Worm (Caenorhabditis elegans): ENCODE data around the gene F55C12.4.

F55C12.4 gene

ce11 chrII:5858322-5858721 lies at the start of gene F55C12.4:
TSS of gene F55C12.4 (minus strand) at chrII:5858422.
- no peak for TF ChIP-seq ces-1 (GFP tag; optimal IDR thresholded peaks at IDR 0.05)
- TF ChIP-seq tbx-8 (GFP tag; optimal IDR thresholded peaks at IDR 0.05), result no peak
- TF ChIP-seq mab-5 (tag; optimal IDR thresholded peaks at IDR 0.05), result no peak
- TF ChIP-seq unc-120 (tag; optimal IDR thresholded peaks at IDR 0.05; ENCODE audit: poor library complexity, severe bottlenecking), result no peak
- TF ChIP-seq mep-1 (tag; optimal IDR thresholded peaks at IDR 0.05), result no peak
- TF ChIP-seq lin-32 (GFP tag; optimal IDR thresholded peaks at IDR 0.05), result no peak
- no peak for TF ChIP-seq blmp-1 (tag; optimal IDR thresholded peaks at IDR 0.05)
- no peak for TF ChIP-seq unc-39 (tag; optimal IDR thresholded peaks at IDR 0.05)
- no peak for TF ChIP-seq snpc-4 (tag; optimal IDR thresholded peaks at IDR 0.05)
- TF ChIP-seq ceh-43 (GFP tag; optimal IDR thresholded peaks at IDR 0.05), result no peak
- no peak for TF ChIP-seq elt-3 (tag; optimal IDR thresholded peaks at IDR 0.05)
- TF ChIP-seq mls-2 (tag; optimal IDR thresholded peaks at IDR 0.05), result no peak
- no peak for TF ChIP-seq pha-4 (tag; optimal IDR thresholded peaks at IDR 0.05)
- TF ChIP-seq unc-62 (GFP tag; optimal IDR thresholded peaks at IDR 0.05), result no peak
- TF ChIP-seq ham-2 (GFP tag; optimal IDR thresholded peaks at IDR 0.05), result no peak
- no peak for TF ChIP-seq bed-3 (GFP tag; optimal IDR thresholded peaks at IDR 0.05)
- no peak for TF ChIP-seq ceh-83 (GFP tag; optimal IDR thresholded peaks at IDR 0.05)
- TF ChIP-seq zip-8 (tag; optimal IDR thresholded peaks at IDR 0.05), result no peak

ce11 chrII:5907482-5907881 lies 49.3 kb upstream of the F55C12.4 start, which contains the start of gene vps-35:
TSS of gene vps-35 (plus strand) at chrII:5907816.
- TF ChIP-seq ceh-39 (tag; optimal IDR thresholded peaks at IDR 0.05) (no peak), unc-120 (tag; optimal IDR thresholded peaks at IDR 0.05; ENCODE audit: poor library complexity, severe bottlenecking) (peak; percentile 35), unc-62 (GFP tag; optimal IDR thresholded peaks at IDR 0.05) (peak; percentile 3), hlh-1 (tag; optimal IDR thresholded peaks at IDR 0.05) (peak; percentile 23), mep-1 (tag; optimal IDR thresholded peaks at IDR 0.05) (peak; percentile 43)

- TF ChIP-seq lsy-2 (tag; optimal IDR thresholded peaks at IDR 0.05) (peak; percentile 46), ces-1 (GFP tag; optimal IDR thresholded peaks at IDR 0.05) (no peak), nhr-237 (tag; optimal IDR thresholded peaks at IDR 0.05) (no peak)
Observed at ce11 chrII:5906274-5906673, 48.1 kb upstream of the F55C12.4 start, which contains the start of gene F59G1.8. TSS of gene F59G1.8 (plus strand) at chrII:5906566.

- TF ChIP-seq elt-1 (tag; optimal IDR thresholded peaks at IDR 0.05; ENCODE audit: borderline replicate concordance, insufficient read depth) (no peak), ceh-83 (GFP tag; optimal IDR thresholded peaks at IDR 0.05) (no peak), ceh-39 (tag; optimal IDR thresholded peaks at IDR 0.05) (no peak), M03D4.4 (tag; optimal IDR thresholded peaks at IDR 0.05) (no peak), mab-5 (tag; optimal IDR thresholded peaks at IDR 0.05) (no peak), mep-1 (tag; optimal IDR thresholded peaks at IDR 0.05) (no peak), mls-2 (tag; optimal IDR thresholded peaks at IDR 0.05) (no peak), nhr-76 (tag; optimal IDR thresholded peaks at IDR 0.05) (no peak), sem-2 (GFP tag; optimal IDR thresholded peaks at IDR 0.05) (no peak), drap-1 (GFP tag; optimal IDR thresholded peaks at IDR 0.05) (no peak), nhr-28 (tag; optimal IDR thresholded peaks at IDR 0.05) (no peak), unc-62 (GFP tag; optimal IDR thresholded peaks at IDR 0.05) (no peak), snpc-4 (tag; optimal IDR thresholded peaks at IDR 0.05) (no peak), hlh-1 (tag; optimal IDR thresholded peaks at IDR 0.05) (no peak), nhr-2 (tag; optimal IDR thresholded peaks at IDR 0.05) (no peak), lin-32 (GFP tag; optimal IDR thresholded peaks at IDR 0.05) (no peak), lsy-2 (tag; optimal IDR thresholded peaks at IDR 0.05) (no peak), ceh-43 (GFP tag; optimal IDR thresholded peaks at IDR 0.05) (no peak), unc-120 (tag; optimal IDR thresholded peaks at IDR 0.05; ENCODE audit: poor library complexity, severe bottlenecking) (no peak)
Observed at ce11 chrII:5904252-5904651, 46.0 kb upstream of the F55C12.4 start, which contains the start of gene tsp-18. TSS of gene tsp-18 (plus strand) at chrII:5904552.

ce11 chrII:5902139-5902538 lies 43.9 kb upstream of the F55C12.4 start:
- TF ChIP-seq pha-4 (tag; optimal IDR thresholded peaks at IDR 0.05), result no peak
- TF ChIP-seq unc-39 (tag; optimal IDR thresholded peaks at IDR 0.05), result no peak
- no peak for TF ChIP-seq ces-1 (GFP tag; optimal IDR thresholded peaks at IDR 0.05)
- TF ChIP-seq blmp-1 (tag; optimal IDR thresholded peaks at IDR 0.05), result no peak
- TF ChIP-seq ceh-39 (tag; optimal IDR thresholded peaks at IDR 0.05), result no peak
- no peak for TF ChIP-seq nhr-237 (tag; optimal IDR thresholded peaks at IDR 0.05)
- TF ChIP-seq elt-1 (tag; optimal IDR thresholded peaks at IDR 0.05; ENCODE audit: borderline replicate concordance, insufficient read depth), result no peak
- TF ChIP-seq unc-120 (tag; optimal IDR thresholded peaks at IDR 0.05; ENCODE audit: poor library complexity, severe bottlenecking), result no peak
- TF ChIP-seq sptf-1 (tag; optimal IDR thresholded peaks at IDR 0.05), result no peak
- no peak for TF ChIP-seq ceh-83 (GFP tag; optimal IDR thresholded peaks at IDR 0.05)
- no peak for TF ChIP-seq lin-32 (GFP tag; optimal IDR thresholded peaks at IDR 0.05)
- TF ChIP-seq bed-3 (GFP tag; optimal IDR thresholded peaks at IDR 0.05), result no peak
- no peak for TF ChIP-seq zip-8 (tag; optimal IDR thresholded peaks at IDR 0.05)
- TF ChIP-seq flh-1 (GFP tag; optimal IDR thresholded peaks at IDR 0.05), result no peak
- TF ChIP-seq mls-2 (tag; optimal IDR thresholded peaks at IDR 0.05), result no peak
- no peak for TF ChIP-seq M03D4.4 (tag; optimal IDR thresholded peaks at IDR 0.05)
- TF ChIP-seq ham-2 (GFP tag; optimal IDR thresholded peaks at IDR 0.05), result no peak
- no peak for TF ChIP-seq ceh-43 (GFP tag; optimal IDR thresholded peaks at IDR 0.05)
- no peak for TF ChIP-seq nhr-12 (tag; optimal IDR thresholded peaks at IDR 0.05)
